Worm (Caenorhabditis elegans) whole organism, L4 larva: ENCODE measurements around the gene set-4.

Experiments used
- T26A8.4 ChIP-seq: fragments of 200-800 bp; sonication (Bioruptor generic); IDR thresholded peaks from 2 replicates; pipeline ENCODE4 v1.3.6; 2022; ENCODE audit warnings: missing genetic modification characterization, missing compliant biosample characterization
- aly-2 ChIP-seq: sonication (generic microtip); optimal IDR thresholded peaks from 2 replicates; lab custom pipeline; 2018; ENCODE audit warnings: missing biosample characterization, missing genetic modification characterization
- ceh-32 ChIP-seq: sonication (generic microtip); optimal IDR thresholded peaks from 2 replicates; lab custom pipeline; 2016; ENCODE audit warnings: mild to moderate bottlenecking, missing genetic modification characterization, missing compliant biosample characterization; ENCODE audit not compliant: poor library complexity
- ctbp-1 ChIP-seq: fragments of 200-800 bp; sonication (Bioruptor generic); IDR thresholded peaks from 2 replicates; pipeline ENCODE4 v1.3.6; 2022; ENCODE audit warnings: missing genetic modification reagents, missing genetic modification characterization, missing compliant biosample characterization
- hlh-11 ChIP-seq: fragments of 200-800 bp; sonication (Bioruptor generic); optimal IDR thresholded peaks from 2 replicates; lab custom pipeline; 2018; ENCODE audit warnings: mild to moderate bottlenecking, missing genetic modification characterization, missing compliant biosample characterization
- lin-39 ChIP-seq: fragments of 150-350 bp; optimal IDR thresholded peaks from 2 replicates; lab custom pipeline; 2014; ENCODE audit warnings: missing biosample characterization, missing genetic modification reagents, missing genetic modification characterization
- nhr-111 ChIP-seq: fragments of 200-800 bp; sonication (Bioruptor generic); optimal IDR thresholded peaks from 2 replicates; lab custom pipeline; 2018; ENCODE audit warnings: mild to moderate bottlenecking, missing genetic modification characterization, missing compliant biosample characterization
- nhr-76 ChIP-seq: fragments of 150-350 bp; optimal IDR thresholded peaks from 2 replicates; lab custom pipeline; 2014; ENCODE audit warnings: missing biosample characterization, missing genetic modification characterization
- skn-1 ChIP-seq: fragments of 150-350 bp; optimal IDR thresholded peaks from 2 replicates; lab custom pipeline; 2014; ENCODE audit warnings: missing biosample characterization, missing genetic modification characterization
- unc-39 ChIP-seq: sonication (generic microtip); optimal IDR thresholded peaks from 2 replicates; lab custom pipeline; 2017; ENCODE audit warnings: missing biosample characterization, missing genetic modification characterization
- unc-62 ChIP-seq, 3 experiments: fragments of 150-350 bp in 1 of 3; sonication (generic microtip); optimal IDR thresholded peaks in 2 of 3; peaks in 1 of 3; 1 replicate in 1 of 3; 2 replicates in 2 of 3; lab custom pipeline; 2014 to 2017; ENCODE audit warnings: missing biosample characterization in 3 of 3, missing genetic modification characterization in 3 of 3, missing genetic modification reagents in 3 of 3, missing genotype in 1 of 3
- zfp-3 ChIP-seq: fragments of 200-800 bp; sonication (Bioruptor generic); conservative IDR thresholded peaks from 2 replicates; pipeline ENCODE4 v1.3.6; 2022; ENCODE audit warnings: missing genetic modification reagents, missing genetic modification characterization, missing compliant biosample characterization

ce11 chrII:6344513-6344912, 13.4 kb upstream of the set-4 start:
- TF ChIP-seq unc-39 (tag; lab: Kevin White, UChicago) (no peak), lin-39 (tag; lab: Kevin White, UChicago) (no peak), nhr-111 (GFP tag; lab: Kevin White, UChicago) (no peak), hlh-11 (no peak), skn-1 (tag; lab: Kevin White, UChicago) (no peak), nhr-76 (no peak), aly-2 (tag; lab: Kevin White, UChicago) (no peak), ceh-32 (tag; lab: Kevin White, UChicago) (no peak), zfp-3 (GFP tag; lab: Robert Waterston, UW) (no peak), unc-62 (GFP tag; optimal IDR thresholded peaks at IDR 0.05 in 1 of 2; lab: Kevin White, UChicago) (no peak), unc-62 (tag; optimal IDR thresholded peaks at IDR 0.05; lab: Kevin White, UChicago) (no peak), T26A8.4 (no peak), ctbp-1 (GFP tag; lab: Robert Waterston, UW) (no peak)
